Worm (Caenorhabditis elegans): Measurements from ENCODE around the gene M02A10.1.

The M02A10.1 gene

ce11 chrX:706490-706889, at the start of gene M02A10.1:
Gene M02A10.1 (plus strand): TSS chrX:706790.
- no peak for TF ChIP-seq aly-2 (tag; optimal IDR thresholded peaks at IDR 0.05)
- TF ChIP-seq nhr-11 (tag; optimal IDR thresholded peaks at IDR 0.05), result no peak
- no peak for TF ChIP-seq lsy-2 (tag; optimal IDR thresholded peaks at IDR 0.05)
- no peak for TF ChIP-seq ztf-11 (tag; optimal IDR thresholded peaks at IDR 0.05)
- no peak for TF ChIP-seq ceh-16 (tag; optimal IDR thresholded peaks at IDR 0.05)
- no peak for TF ChIP-seq ztf-4 (tag; optimal IDR thresholded peaks at IDR 0.05)
- TF ChIP-seq snpc-4 (tag; optimal IDR thresholded peaks at IDR 0.05), result no peak

- no peak for TF ChIP-seq nhr-12 (tag; optimal IDR thresholded peaks at IDR 0.05)
- TF ChIP-seq F13H6.1 (tag; optimal IDR thresholded peaks at IDR 0.05), result peak; percentile 24
- TF ChIP-seq lin-13 (GFP tag; optimal IDR thresholded peaks at IDR 0.05), result peak; percentile 56
- TF ChIP-seq R02D3.7 (tag; optimal IDR thresholded peaks at IDR 0.05), result no peak
- peak; percentile 66 for TF ChIP-seq nhr-129 (tag; optimal IDR thresholded peaks at IDR 0.05)
- peak; percentile 29 for TF ChIP-seq ztf-4 (tag; optimal IDR thresholded peaks at IDR 0.05)
- TF ChIP-seq dmd-4 (tag; optimal IDR thresholded peaks at IDR 0.05), result no peak
- peak; percentile 47 for TF ChIP-seq egl-27 (tag; optimal IDR thresholded peaks at IDR 0.05)
- peak in 1 of 2 experiments; percentile 69 for TF ChIP-seq lsy-2 (tag; optimal IDR thresholded peaks at IDR 0.05)
- TF ChIP-seq elt-3 (tag; optimal IDR thresholded peaks at IDR 0.05), result no peak
- TF ChIP-seq ZK546.5 (tag; optimal IDR thresholded peaks at IDR 0.05), result no peak
- TF ChIP-seq mdl-1 (tag; optimal IDR thresholded peaks at IDR 0.05), result peak in 1 of 2 experiments; percentile 68
- TF ChIP-seq elt-1 (tag; optimal IDR thresholded peaks at IDR 0.05), result no peak
- no peak for TF ChIP-seq nhr-237 (tag; optimal IDR thresholded peaks at IDR 0.05)
- TF ChIP-seq sem-4 (tag; optimal IDR thresholded peaks at IDR 0.05), result no peak
- TF ChIP-seq snpc-4 (tag; optimal IDR thresholded peaks at IDR 0.05), result peak; percentile 79
- no peak for TF ChIP-seq ceh-16 (tag; optimal IDR thresholded peaks at IDR 0.05)
- no peak for TF ChIP-seq ztf-1 (GFP tag; conservative IDR thresholded peaks at IDR 0.05)
- peak; percentile 44 for TF ChIP-seq Y55F3AM.14 (GFP tag; optimal IDR thresholded peaks at IDR 0.05)
- TF ChIP-seq nhr-25 (tag; optimal IDR thresholded peaks at IDR 0.05), result no peak
- peak; percentile 7 for TF ChIP-seq mab-5 (tag; optimal IDR thresholded peaks at IDR 0.05)
- peak; percentile 72 for TF ChIP-seq lin-11 (tag; optimal IDR thresholded peaks at IDR 0.05)
- TF ChIP-seq nhr-11 (tag; optimal IDR thresholded peaks at IDR 0.05), result no peak
- TF ChIP-seq nhr-21 (tag; optimal IDR thresholded peaks at IDR 0.05), result peak; percentile 47
- no peak for TF ChIP-seq unc-62 (GFP tag; optimal IDR thresholded peaks at IDR 0.05)
- TF ChIP-seq nhr-6 (tag; optimal IDR thresholded peaks at IDR 0.05), result peak; percentile 14
- TF ChIP-seq peb-1 (tag; optimal IDR thresholded peaks at IDR 0.05), result no peak
- TF ChIP-seq crh-2 (tag; optimal IDR thresholded peaks at IDR 0.05), result peak; percentile 76
- peak; percentile 57 for TF ChIP-seq fos-1 (tag; optimal IDR thresholded peaks at IDR 0.05)
- TF ChIP-seq ceh-82 (tag; optimal IDR thresholded peaks at IDR 0.05), result no peak
- no peak for TF ChIP-seq sma-3 (GFP tag; optimal IDR thresholded peaks at IDR 0.05)
- TF ChIP-seq blmp-1 (tag; optimal IDR thresholded peaks at IDR 0.05; ENCODE audit: insufficient read depth), result no peak
- no peak for TF ChIP-seq lin-39 (tag; optimal IDR thresholded peaks at IDR 0.05)
- no peak for TF ChIP-seq ztf-11 (tag; optimal IDR thresholded peaks at IDR 0.05)
- TF ChIP-seq skn-1 (tag; optimal IDR thresholded peaks at IDR 0.05), result no peak
- peak; percentile 81 for TF ChIP-seq unc-55 (GFP tag; optimal IDR thresholded peaks at IDR 0.05)
- no peak for TF ChIP-seq nhr-23 (tag; optimal IDR thresholded peaks at IDR 0.05)
- TF ChIP-seq nhr-77 (tag; optimal IDR thresholded peaks at IDR 0.05), result no peak
- no peak for TF ChIP-seq ama-1 (optimal IDR thresholded peaks at IDR 0.05)
- no peak for TF ChIP-seq unc-39 (tag; optimal IDR thresholded peaks at IDR 0.05)
- TF ChIP-seq nhr-10 (tag; optimal IDR thresholded peaks at IDR 0.05), result no peak
- no peak for TF ChIP-seq alr-1 (tag; optimal IDR thresholded peaks at IDR 0.05)
- TF ChIP-seq gmeb-1 (tag; optimal IDR thresholded peaks at IDR 0.05), result no peak
- peak; percentile 50 for TF ChIP-seq sma-9 (GFP tag; optimal IDR thresholded peaks at IDR 0.05)
- no peak for TF ChIP-seq sma-9 (tag; optimal IDR thresholded peaks at IDR 0.05)
- TF ChIP-seq mbf-1 (tag; optimal IDR thresholded peaks at IDR 0.05), result no peak
- peak; percentile 86 for TF ChIP-seq C34F6.9 (tag; optimal IDR thresholded peaks at IDR 0.05)
- no peak for TF ChIP-seq aly-2 (tag; optimal IDR thresholded peaks at IDR 0.05)
- TF ChIP-seq zag-1 (tag; optimal IDR thresholded peaks at IDR 0.05), result peak; percentile 39
Measured at ce11 chrX:661727-662330, 44.8 kb upstream of the M02A10.1 start, which contains the start of gene rund-1. Gene rund-1 (minus strand): TSS chrX:661777.
